Worm (Caenorhabditis elegans) whole organism, L4/young adult: ENCODE results near the gene dyf-4.

Experiments used
- W03F9.2 ChIP-seq: fragments of 150-350 bp; optimal IDR thresholded peaks from 2 replicates; lab custom pipeline; 2014; ENCODE audit warnings: missing biosample characterization, missing genetic modification characterization
- dao-5 ChIP-seq: sonication (generic microtip); optimal IDR thresholded peaks from 2 replicates; lab custom pipeline; 2016; ENCODE audit warnings: missing genotype, missing genetic modification characterization, moderate library complexity, missing compliant biosample characterization
- him-1 ChIP-seq: sonication (generic microtip); optimal IDR thresholded peaks from 2 replicates; lab custom pipeline; 2016; ENCODE audit warnings: missing genotype, missing genetic modification reagents, missing genetic modification characterization, missing compliant biosample characterization

The dyf-4 gene

ce11 chrV:12497725-12498263, 27.7 kb downstream of the dyf-4 start, which contains the start of the genes W04D2.4 and rbm-25:
Gene W04D2.4 (minus strand): TSS chrV:12497755.
Gene rbm-25 (plus strand): TSS chrV:12498213.
- TF ChIP-seq him-1 (tag; lab: Kevin White, UChicago), result no peak
- TF ChIP-seq W03F9.2, result peak; percentile 80

ce11 chrV:12494522-12494921, 31.0 kb downstream of the dyf-4 start, which contains the start of gene mrps-11:
Gene mrps-11 (minus strand): TSS chrV:12494622.
- no peak for TF ChIP-seq him-1 (tag; lab: Kevin White, UChicago)
- TF ChIP-seq dao-5, result no peak
- no peak for TF ChIP-seq W03F9.2

- TF ChIP-seq dao-5 (no peak), W03F9.2 (peak; percentile 63), him-1 (tag; lab: Kevin White, UChicago) (no peak)
Observed at ce11 chrV:12491070-12491643, 34.4 kb downstream of the dyf-4 start.

- TF ChIP-seq him-1 (tag; lab: Kevin White, UChicago) (no peak), W03F9.2 (no peak), dao-5 (no peak)
Observed at ce11 chrV:12488002-12488401, 37.5 kb downstream of the dyf-4 start.

- TF ChIP-seq W03F9.2 (no peak), him-1 (tag; lab: Kevin White, UChicago) (no peak), dao-5 (no peak)
Observed at ce11 chrV:12486934-12487333, 38.6 kb downstream of the dyf-4 start, which contains the start of gene inx-11. Gene inx-11 (plus strand): TSS chrV:12487234.

ce11 chrV:12484585-12484984, 41.0 kb downstream of the dyf-4 start, which contains the start of gene srt-39:
Gene srt-39 (plus strand): TSS chrV:12484885.
- TF ChIP-seq W03F9.2, result no peak
- TF ChIP-seq dao-5, result no peak
- no peak for TF ChIP-seq him-1 (tag; lab: Kevin White, UChicago)

ce11 chrV:12478990-12479389, 46.5 kb downstream of the dyf-4 start:
- no peak for TF ChIP-seq him-1 (tag; lab: Kevin White, UChicago)
- no peak for TF ChIP-seq dao-5
- TF ChIP-seq W03F9.2, result no peak

- TF ChIP-seq W03F9.2, result no peak
- no peak for TF ChIP-seq dao-5
- no peak for TF ChIP-seq him-1 (tag; lab: Kevin White, UChicago)
Observed at ce11 chrV:12478111-12478510, 47.4 kb downstream of the dyf-4 start, which contains the start of gene atn-1. Gene atn-1 (plus strand): TSS chrV:12478411.

ce11 chrV:12477139-12477538, 48.4 kb downstream of the dyf-4 start:
- TF ChIP-seq him-1 (tag; lab: Kevin White, UChicago), result no peak

- no peak for TF ChIP-seq W03F9.2
- no peak for TF ChIP-seq dao-5
- no peak for TF ChIP-seq him-1 (tag; lab: Kevin White, UChicago)
Observed at ce11 chrV:12475360-12475759, 50.2 kb downstream of the dyf-4 start.
